Worm (Caenorhabditis elegans): ENCODE results near the gene H12I13.1.

Gene H12I13.1

ce11 chrII:6067066-6067465, at the start of gene H12I13.1:
Gene H12I13.1 (minus strand): TSS chrII:6067166.
- TF ChIP-seq blmp-1 (tag; optimal IDR thresholded peaks at IDR 0.05; ENCODE audit: insufficient read depth) (no peak), elt-1 (tag; optimal IDR thresholded peaks at IDR 0.05) (no peak), mbf-1 (tag; optimal IDR thresholded peaks at IDR 0.05) (no peak), nhr-23 (tag; optimal IDR thresholded peaks at IDR 0.05) (no peak), sma-3 (GFP tag; optimal IDR thresholded peaks at IDR 0.05) (no peak), gmeb-1 (tag; optimal IDR thresholded peaks at IDR 0.05) (no peak), C34F6.9 (tag; optimal IDR thresholded peaks at IDR 0.05) (no peak), fos-1 (tag; optimal IDR thresholded peaks at IDR 0.05) (no peak)

ce11 chrII:6116701-6117100, 49.7 kb upstream of the H12I13.1 start:
- TF ChIP-seq ama-1 (optimal IDR thresholded peaks at IDR 0.05) (no peak), lsy-2 (tag; optimal IDR thresholded peaks at IDR 0.05) (no peak), unc-62 (GFP tag; optimal IDR thresholded peaks at IDR 0.05) (no peak), sma-3 (GFP tag; optimal IDR thresholded peaks at IDR 0.05) (no peak), aly-2 (tag; optimal IDR thresholded peaks at IDR 0.05) (no peak), lin-11 (tag; optimal IDR thresholded peaks at IDR 0.05) (no peak), nhr-6 (tag; optimal IDR thresholded peaks at IDR 0.05) (no peak), unc-39 (tag; optimal IDR thresholded peaks at IDR 0.05) (no peak), lin-39 (tag; optimal IDR thresholded peaks at IDR 0.05) (no peak)

- TF ChIP-seq nhr-6 (tag; optimal IDR thresholded peaks at IDR 0.05) (no peak), gmeb-1 (tag; optimal IDR thresholded peaks at IDR 0.05) (no peak), unc-62 (GFP tag; optimal IDR thresholded peaks at IDR 0.05) (no peak), peb-1 (tag; optimal IDR thresholded peaks at IDR 0.05) (no peak), C34F6.9 (tag; optimal IDR thresholded peaks at IDR 0.05) (no peak), lsy-2 (tag; optimal IDR thresholded peaks at IDR 0.05) (no peak), dmd-4 (tag; optimal IDR thresholded peaks at IDR 0.05) (no peak), elt-3 (tag; optimal IDR thresholded peaks at IDR 0.05) (no peak), lin-39 (tag; optimal IDR thresholded peaks at IDR 0.05) (no peak), mab-5 (tag; optimal IDR thresholded peaks at IDR 0.05) (no peak), alr-1 (tag; optimal IDR thresholded peaks at IDR 0.05) (no peak), sem-4 (tag; optimal IDR thresholded peaks at IDR 0.05) (no peak), ama-1 (optimal IDR thresholded peaks at IDR 0.05) (no peak), nhr-77 (tag; optimal IDR thresholded peaks at IDR 0.05) (no peak), ztf-4 (tag; optimal IDR thresholded peaks at IDR 0.05) (no peak)
Measured at ce11 chrII:6115283-6115682, 48.3 kb upstream of the H12I13.1 start.

ce11 chrII:6113842-6114441, 47.0 kb upstream of the H12I13.1 start:
- TF ChIP-seq elt-3 (tag; optimal IDR thresholded peaks at IDR 0.05), result no peak
- TF ChIP-seq mab-5 (tag; optimal IDR thresholded peaks at IDR 0.05), result peak; percentile 73

ce11 chrII:6113187-6113586, 46.2 kb upstream of the H12I13.1 start, which contains the start of gene heri-1:
Gene heri-1 (minus strand): TSS chrII:6113194.
- TF ChIP-seq nhr-10 (tag; optimal IDR thresholded peaks at IDR 0.05) (no peak), unc-62 (GFP tag; optimal IDR thresholded peaks at IDR 0.05) (no peak), ZK546.5 (tag; optimal IDR thresholded peaks at IDR 0.05) (no peak), lsy-2 (tag; optimal IDR thresholded peaks at IDR 0.05) (no peak), elt-3 (tag; optimal IDR thresholded peaks at IDR 0.05) (no peak), snpc-4 (tag; optimal IDR thresholded peaks at IDR 0.05) (no peak), F13H6.1 (tag; optimal IDR thresholded peaks at IDR 0.05) (no peak), Y55F3AM.14 (GFP tag; optimal IDR thresholded peaks at IDR 0.05) (no peak), fos-1 (tag; optimal IDR thresholded peaks at IDR 0.05) (no peak), dmd-4 (tag; optimal IDR thresholded peaks at IDR 0.05) (no peak), zag-1 (tag; optimal IDR thresholded peaks at IDR 0.05) (no peak), mbf-1 (tag; optimal IDR thresholded peaks at IDR 0.05) (no peak), lin-39 (tag; optimal IDR thresholded peaks at IDR 0.05) (no peak), egl-27 (tag; optimal IDR thresholded peaks at IDR 0.05) (no peak), aly-2 (tag; optimal IDR thresholded peaks at IDR 0.05) (no peak), nhr-6 (tag; optimal IDR thresholded peaks at IDR 0.05) (no peak), ztf-1 (GFP tag; conservative IDR thresholded peaks at IDR 0.05) (no peak)

- TF ChIP-seq aly-2 (tag; optimal IDR thresholded peaks at IDR 0.05) (no peak), ztf-11 (tag; optimal IDR thresholded peaks at IDR 0.05) (no peak), nhr-21 (tag; optimal IDR thresholded peaks at IDR 0.05) (no peak), nhr-129 (tag; optimal IDR thresholded peaks at IDR 0.05) (no peak), ama-1 (optimal IDR thresholded peaks at IDR 0.05) (no peak), lsy-2 (tag; optimal IDR thresholded peaks at IDR 0.05) (no peak), lin-11 (tag; optimal IDR thresholded peaks at IDR 0.05) (no peak), egl-27 (tag; optimal IDR thresholded peaks at IDR 0.05) (no peak), F13H6.1 (tag; optimal IDR thresholded peaks at IDR 0.05) (no peak)
Measured at ce11 chrII:6109989-6110388, 43.0 kb upstream of the H12I13.1 start.

Data from whole organism, L2 larva.